Worm (Caenorhabditis elegans) whole organism, L4 larva: ENCODE results near the gene F18A11.5.
A peak's percentile ranks its signal among the peaks of the same experiment; 100 is the strongest.
"Not testable (repeated sequence)": the region's sequence is repeated elsewhere in the genome, so short reads cannot be mapped to it uniquely, and the experiment has no call there.

Experiments used
- F44E2.7 ChIP-seq: fragments of 200-800 bp; sonication (Bioruptor generic); IDR thresholded peaks from 2 replicates; pipeline ENCODE4 v2.1.2; 2022; ENCODE audit warnings: missing genetic modification characterization, missing compliant biosample characterization
- F49E8.2 ChIP-seq: sonication (generic microtip); optimal IDR thresholded peaks from 2 replicates; lab custom pipeline; 2016; ENCODE audit warnings: missing compliant biosample characterization, mild to moderate bottlenecking, missing genetic modification characterization, borderline replicate concordance
- T26A8.4 ChIP-seq: fragments of 200-800 bp; sonication (Bioruptor generic); IDR thresholded peaks from 2 replicates; pipeline ENCODE4 v1.3.6; 2022; ENCODE audit warnings: missing genetic modification characterization, missing compliant biosample characterization
- ZK337.2 ChIP-seq: fragments of 200-800 bp; sonication (Bioruptor generic); IDR thresholded peaks from 2 replicates; pipeline ENCODE4 v1.3.6; 2022; ENCODE audit warnings: missing genetic modification reagents, missing genetic modification characterization, missing compliant biosample characterization
- arid-1 ChIP-seq: fragments of 200-800 bp; sonication (Bioruptor generic); conservative IDR thresholded peaks from 2 replicates; pipeline ENCODE4 v1.3.6; 2022; ENCODE audit warnings: missing genetic modification reagents, missing genetic modification characterization, missing compliant biosample characterization
- ceh-32 ChIP-seq: sonication (generic microtip); optimal IDR thresholded peaks from 2 replicates; lab custom pipeline; 2016; ENCODE audit warnings: mild to moderate bottlenecking, missing genetic modification characterization, missing compliant biosample characterization; ENCODE audit not compliant: poor library complexity
- ceh-44 ChIP-seq: fragments of 200-800 bp; sonication (Bioruptor generic); IDR thresholded peaks from 2 replicates; pipeline ENCODE4 v1.3.6; 2022; ENCODE audit warnings: missing genetic modification reagents, missing genetic modification characterization, missing compliant biosample characterization
- daf-16 ChIP-seq, 3 experiments: sonication (generic microtip); optimal IDR thresholded peaks; 2 replicates each; lab custom pipeline; 2016 to 2017; ENCODE audit warnings: missing genetic modification characterization in 3 of 3, missing genetic modification reagents in 3 of 3, mild to moderate bottlenecking in 2 of 3, missing compliant biosample characterization in 2 of 3, missing biosample characterization in 1 of 3, moderate library complexity in 1 of 3
- daf-8 ChIP-seq: fragments of 200-800 bp; sonication (Bioruptor generic); IDR thresholded peaks from 2 replicates; pipeline ENCODE4 v1.3.6; 2022; ENCODE audit warnings: missing genetic modification characterization, missing compliant biosample characterization
- dmd-6 ChIP-seq: fragments of 200-800 bp; sonication (Bioruptor generic); IDR thresholded peaks from 2 replicates; pipeline ENCODE4 v1.3.6; 2022; ENCODE audit warnings: missing genetic modification reagents, missing genetic modification characterization, missing compliant biosample characterization
- dmd-8 ChIP-seq: fragments of 200-800 bp; sonication (Bioruptor generic); IDR thresholded peaks from 2 replicates; pipeline ENCODE4 v1.3.6; 2022; ENCODE audit warnings: missing genetic modification characterization, missing compliant biosample characterization
- dmd-9 ChIP-seq: fragments of 200-800 bp; sonication (Bioruptor generic); IDR thresholded peaks from 2 replicates; pipeline ENCODE4 v1.3.6; 2022; ENCODE audit warnings: missing genetic modification reagents, missing genetic modification characterization, missing compliant biosample characterization
- dpl-1 ChIP-seq: fragments of 150-350 bp; optimal IDR thresholded peaks from 2 replicates; lab custom pipeline; 2014; ENCODE audit warnings: missing biosample characterization, missing genetic modification reagents, missing genetic modification characterization
- egl-27 ChIP-seq: sonication (generic microtip); optimal IDR thresholded peaks from 3 replicates; lab custom pipeline; 2017; ENCODE audit warnings: missing biosample characterization, missing genetic modification reagents, missing genetic modification characterization
- egl-43 ChIP-seq: fragments of 200-800 bp; sonication (Bioruptor generic); IDR thresholded peaks from 2 replicates; pipeline ENCODE4 v1.3.6; 2022; ENCODE audit warnings: missing genetic modification reagents, missing genetic modification characterization, missing compliant biosample characterization
- gei-8 ChIP-seq: fragments of 200-800 bp; sonication (Bioruptor generic); optimal IDR thresholded peaks from 2 replicates; lab custom pipeline; 2018; ENCODE audit warnings: mild to moderate bottlenecking, missing genetic modification characterization, missing compliant biosample characterization
- hlh-11 ChIP-seq: fragments of 200-800 bp; sonication (Bioruptor generic); optimal IDR thresholded peaks from 2 replicates; lab custom pipeline; 2018; ENCODE audit warnings: mild to moderate bottlenecking, missing genetic modification characterization, missing compliant biosample characterization
- hlh-30 ChIP-seq: sonication (generic microtip); optimal IDR thresholded peaks from 2 replicates; lab custom pipeline; 2017; ENCODE audit warnings: antibody characterized with exemption, mild to moderate bottlenecking, missing genetic modification characterization, missing compliant biosample characterization; ENCODE audit not compliant: insufficient read depth
- jun-1 ChIP-seq: fragments of 150-350 bp; optimal IDR thresholded peaks from 2 replicates; lab custom pipeline; 2014; ENCODE audit warnings: missing biosample characterization, missing genetic modification reagents, missing genetic modification characterization
- lin-13 ChIP-seq: fragments of 150-350 bp; optimal IDR thresholded peaks from 2 replicates; lab custom pipeline; 2014; ENCODE audit warnings: missing biosample characterization, missing genetic modification reagents, missing genetic modification characterization
- lsy-2 ChIP-seq, 2 experiments: fragments of 150-350 bp in 1 of 2; sonication (generic microtip) in 1 of 2; optimal IDR thresholded peaks; 2 replicates each; lab custom pipeline; 2014 to 2017; ENCODE audit warnings: missing biosample characterization in 2 of 2, missing genetic modification characterization in 2 of 2
- madf-5 ChIP-seq, 2 experiments: fragments of 200-800 bp; sonication (Bioruptor generic); IDR thresholded peaks; 2 replicates each; pipeline ENCODE4 v1.3.6; 2022; ENCODE audit warnings: missing compliant biosample characterization in 2 of 2, missing genetic modification characterization in 2 of 2
- mdl-1 ChIP-seq, 2 experiments: fragments of 150-350 bp in 1 of 2; sonication (generic microtip) in 1 of 2; optimal IDR thresholded peaks; 2 replicates each; lab custom pipeline; 2014 to 2017; ENCODE audit warnings: missing biosample characterization in 2 of 2, missing genetic modification characterization in 2 of 2
- mdt-29 ChIP-seq: fragments of 200-800 bp; sonication (Bioruptor generic); IDR thresholded peaks from 2 replicates; pipeline ENCODE4 v1.3.6; 2022; ENCODE audit warnings: missing genetic modification reagents, missing genetic modification characterization, missing compliant biosample characterization
- mep-1 ChIP-seq: fragments of 150-350 bp; sonication (generic microtip); optimal IDR thresholded peaks from 3 replicates; lab custom pipeline; 2014; ENCODE audit warnings: missing biosample characterization, missing genetic modification characterization
- mes-2 ChIP-seq: sonication (generic microtip); optimal IDR thresholded peaks from 2 replicates; lab custom pipeline; 2016; ENCODE audit warnings: missing genotype, mild to moderate bottlenecking, missing genetic modification characterization, missing compliant biosample characterization; ENCODE audit not compliant: poor library complexity, severe bottlenecking
- mxl-3 ChIP-seq: fragments of 200-800 bp; sonication (Bioruptor generic); optimal IDR thresholded peaks from 2 replicates; lab custom pipeline; 2018; ENCODE audit warnings: mild to moderate bottlenecking, missing genetic modification characterization, missing compliant biosample characterization
- nhr-10 ChIP-seq: fragments of 150-350 bp; optimal IDR thresholded peaks from 2 replicates; lab custom pipeline; 2014; ENCODE audit warnings: missing biosample characterization, missing genetic modification characterization
- nhr-102 ChIP-seq: sonication (generic microtip); optimal IDR thresholded peaks from 2 replicates; lab custom pipeline; 2016; ENCODE audit warnings: mild to moderate bottlenecking, missing genetic modification characterization, moderate library complexity, missing compliant biosample characterization
- nhr-11 ChIP-seq: fragments of 150-350 bp; optimal IDR thresholded peaks from 2 replicates; lab custom pipeline; 2014; ENCODE audit warnings: missing biosample characterization, missing genetic modification characterization
- nhr-111 ChIP-seq: fragments of 200-800 bp; sonication (Bioruptor generic); optimal IDR thresholded peaks from 2 replicates; lab custom pipeline; 2018; ENCODE audit warnings: mild to moderate bottlenecking, missing genetic modification characterization, missing compliant biosample characterization
- nhr-28 ChIP-seq: fragments of 150-350 bp; optimal IDR thresholded peaks from 2 replicates; lab custom pipeline; 2014; ENCODE audit warnings: missing biosample characterization, missing genetic modification characterization
- nhr-41 ChIP-seq: fragments of 200-800 bp; sonication (Bioruptor generic); IDR thresholded peaks from 2 replicates; pipeline ENCODE4 v1.3.6; 2022; ENCODE audit warnings: missing genetic modification reagents, missing genetic modification characterization, missing compliant biosample characterization
- saeg-2 ChIP-seq: fragments of 200-800 bp; sonication (Bioruptor generic); IDR thresholded peaks from 2 replicates; pipeline ENCODE4 v1.3.6; 2022; ENCODE audit warnings: missing genetic modification reagents, missing genetic modification characterization, missing compliant biosample characterization
- set-16 ChIP-seq: fragments of 200-800 bp; sonication (Bioruptor generic); IDR thresholded peaks from 2 replicates; pipeline ENCODE4 v1.3.6; 2022; ENCODE audit warnings: missing genetic modification reagents, missing genetic modification characterization, missing compliant biosample characterization
- skn-1 ChIP-seq: fragments of 150-350 bp; optimal IDR thresholded peaks from 2 replicates; lab custom pipeline; 2014; ENCODE audit warnings: missing biosample characterization, missing genetic modification characterization
- spr-3 ChIP-seq: fragments of 200-800 bp; sonication (Bioruptor generic); optimal IDR thresholded peaks from 2 replicates; lab custom pipeline; 2018; ENCODE audit warnings: mild to moderate bottlenecking, missing genetic modification characterization, missing compliant biosample characterization
- tag-97 ChIP-seq: fragments of 200-800 bp; sonication (Bioruptor generic); IDR thresholded peaks from 2 replicates; pipeline ENCODE4 v1.3.6; 2022; ENCODE audit warnings: missing genetic modification characterization, missing compliant biosample characterization
- tra-1 ChIP-seq: fragments of 200-800 bp; sonication (Bioruptor generic); IDR thresholded peaks from 2 replicates; pipeline ENCODE4 v1.3.6; 2022; ENCODE audit warnings: missing genetic modification reagents, missing genetic modification characterization, missing compliant biosample characterization
- unc-130 ChIP-seq: sonication (generic microtip); optimal IDR thresholded peaks from 2 replicates; lab custom pipeline; 2016; ENCODE audit warnings: missing genetic modification reagents, missing genetic modification characterization, missing compliant biosample characterization
- unc-62 ChIP-seq, 3 experiments: fragments of 150-350 bp in 1 of 3; sonication (generic microtip); optimal IDR thresholded peaks in 2 of 3; peaks in 1 of 3; 1 replicate in 1 of 3; 2 replicates in 2 of 3; lab custom pipeline; 2014 to 2017; ENCODE audit warnings: missing biosample characterization in 3 of 3, missing genetic modification characterization in 3 of 3, missing genetic modification reagents in 3 of 3, missing genotype in 1 of 3
- vab-7 ChIP-seq: fragments of 200-800 bp; sonication (Bioruptor generic); IDR thresholded peaks from 2 replicates; pipeline ENCODE4 v1.3.6; 2022; ENCODE audit warnings: missing genetic modification reagents, missing genetic modification characterization, missing compliant biosample characterization
- zip-11 ChIP-seq: fragments of 200-800 bp; sonication (Bioruptor generic); IDR thresholded peaks from 2 replicates; pipeline ENCODE4 v1.3.6; 2022; ENCODE audit warnings: missing genetic modification characterization, missing compliant biosample characterization
- ztf-7 ChIP-seq: fragments of 150-350 bp; optimal IDR thresholded peaks from 2 replicates; lab custom pipeline; 2014; ENCODE audit warnings: missing biosample characterization, missing genetic modification characterization

Gene F18A11.5

DNA sequence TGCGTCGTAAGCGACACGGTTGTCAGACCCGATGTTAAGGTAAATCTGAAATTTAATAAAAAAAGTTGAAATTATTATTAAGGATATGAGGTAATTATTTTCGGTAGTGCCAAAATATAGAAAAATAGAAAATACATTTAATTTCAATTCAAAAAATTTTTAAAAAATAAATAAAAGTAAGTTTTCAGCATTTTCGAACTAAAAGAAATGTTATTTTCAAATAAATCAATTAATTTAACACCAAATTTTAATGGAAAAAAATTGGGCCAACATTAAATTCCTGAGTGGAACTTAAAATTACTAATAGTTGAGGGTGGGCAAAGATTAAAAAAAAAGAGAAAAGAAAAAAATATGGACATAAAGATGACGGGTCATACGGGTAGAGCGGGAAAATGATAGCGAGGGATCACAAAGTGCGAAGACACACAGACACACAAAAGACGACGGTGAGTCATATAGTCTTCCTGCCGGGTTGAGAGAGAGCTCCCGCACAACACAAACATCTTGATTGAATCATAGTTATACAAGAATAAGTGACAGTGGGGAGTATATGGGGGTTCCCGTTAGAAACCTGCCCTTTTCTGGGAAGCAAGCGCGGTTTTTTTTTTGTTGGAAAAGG lies 11.8 kb upstream of the F18A11.5 start, which contains the start of gene max-2 (continued):
- TF ChIP-seq nhr-111 (GFP tag; lab: Kevin White, UChicago): no peak
- no peak for TF ChIP-seq unc-130
- TF ChIP-seq hlh-11: peak; percentile 33
- TF ChIP-seq nhr-41 (GFP tag; lab: Robert Waterston, UW): 0 out of 2 replicates have a peak, but pooled peaks have one; percentile 39
- TF ChIP-seq dpl-1 (GFP tag; lab: Kevin White, UChicago): no peak
- TF ChIP-seq F49E8.2: no peak
- TF ChIP-seq mdl-1 (tag; optimal IDR thresholded peaks at IDR 0.05; lab: Kevin White, UChicago): no peak
- no peak for TF ChIP-seq ceh-32 (tag; lab: Kevin White, UChicago)
- TF ChIP-seq dmd-6: peak; percentile 34; the same call in 1 of the 2 replicates
- no peak for TF ChIP-seq jun-1 (tag; lab: Kevin White, UChicago)
- TF ChIP-seq egl-27 (tag; lab: Kevin White, UChicago): no peak
- no peak for TF ChIP-seq egl-43 (GFP tag; lab: Robert Waterston, UW)
- no peak for TF ChIP-seq tag-97 (GFP tag; lab: Robert Waterston, UW)
- TF ChIP-seq nhr-10 (tag; lab: Kevin White, UChicago): no peak
- TF ChIP-seq madf-5 (GFP tag; IDR thresholded peaks at IDR 0.05; lab: Robert Waterston, UW): no peak
- TF ChIP-seq nhr-11 (tag; lab: Kevin White, UChicago): no peak
- TF ChIP-seq spr-3 (GFP tag; lab: Kevin White, UChicago): no peak
- no peak for TF ChIP-seq dmd-8 (GFP tag; lab: Robert Waterston, UW)
- TF ChIP-seq daf-8: no peak
- TF ChIP-seq skn-1 (tag; lab: Kevin White, UChicago): no peak
- no peak for TF ChIP-seq tra-1
- TF ChIP-seq mxl-3 (GFP tag; lab: Kevin White, UChicago): no peak
- TF ChIP-seq nhr-28 (tag; lab: Kevin White, UChicago): peak; percentile 52
- TF ChIP-seq, all 104 proteins: peak for 12

DNA sequence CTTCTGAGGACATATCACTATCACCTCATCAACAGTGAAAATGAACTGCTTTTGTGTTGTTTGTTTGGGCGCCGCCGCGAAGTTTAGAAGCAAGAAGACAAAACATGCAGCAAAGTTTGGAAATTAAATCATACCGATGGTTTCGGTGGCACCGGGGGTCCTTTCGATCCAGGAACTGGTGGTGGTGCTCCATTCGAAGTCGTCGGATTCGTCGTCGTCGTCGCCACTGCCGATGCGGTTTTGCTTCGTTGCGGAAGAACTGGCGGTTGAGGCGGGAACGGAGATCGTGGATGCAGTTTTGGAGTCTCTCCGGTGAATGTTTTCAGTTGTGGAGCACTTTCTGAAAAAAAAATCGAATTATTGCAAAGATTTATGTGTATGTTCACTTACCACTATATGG lies 9.4 kb upstream of the F18A11.5 start:
- peak; percentile 57 for TF ChIP-seq set-16
- no peak for TF ChIP-seq gei-8 (GFP tag; lab: Kevin White, UChicago)

DNA sequence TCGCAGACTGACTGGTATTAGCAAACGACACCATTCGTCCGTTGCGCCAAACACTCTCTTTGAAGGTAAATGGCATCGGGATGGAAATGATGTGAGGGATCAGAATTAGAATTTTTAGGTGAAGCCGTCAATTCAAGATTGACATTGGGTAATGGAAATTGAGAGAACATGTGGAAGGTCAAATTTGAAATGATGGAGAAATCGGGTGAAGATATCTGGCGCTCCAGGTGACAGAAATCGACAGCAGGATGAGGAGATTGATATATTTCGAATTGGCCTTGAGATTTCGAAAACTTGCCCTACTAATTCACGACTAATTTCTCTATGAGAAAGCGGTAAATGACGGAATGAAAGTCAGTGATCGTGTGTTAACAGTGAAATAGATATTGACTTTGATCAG lies 8.5 kb upstream of the F18A11.5 start:
- TF ChIP-seq mdl-1 (tag; optimal IDR thresholded peaks at IDR 0.05; lab: Kevin White, UChicago) (no peak), ztf-7 (no peak), skn-1 (tag; lab: Kevin White, UChicago) (no peak), F44E2.7 (GFP tag; lab: Robert Waterston, UW) (no peak), daf-8 (no peak), unc-62 (GFP tag; optimal IDR thresholded peaks at IDR 0.05 in 1 of 2; lab: Kevin White, UChicago) (peak in 1 of 2 experiments; percentile 97), unc-62 (tag; optimal IDR thresholded peaks at IDR 0.05; lab: Kevin White, UChicago) (no peak), ceh-44 (GFP tag; lab: Robert Waterston, UW) (no peak)

DNA sequence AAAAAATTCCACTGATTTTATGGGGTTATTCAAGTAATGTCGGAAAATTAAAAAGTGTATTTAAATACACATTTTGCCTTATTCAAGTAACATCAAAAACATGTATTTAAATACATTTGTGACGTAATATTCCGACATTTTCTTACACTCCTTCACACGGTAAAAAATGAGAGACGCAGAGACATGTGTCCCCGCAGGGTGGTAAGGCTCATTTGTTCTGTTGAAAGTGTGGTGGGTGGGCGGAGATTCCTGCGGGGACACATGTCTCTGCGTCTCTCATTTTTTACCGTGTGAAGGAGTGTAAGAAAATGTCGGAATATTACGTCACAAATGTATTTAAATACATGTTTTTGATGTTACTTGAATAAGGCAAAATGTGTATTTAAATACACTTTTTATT lies 2.3 kb upstream of the F18A11.5 start:
- TF ChIP-seq saeg-2 (GFP tag; lab: Robert Waterston, UW): peak; percentile 75; the same call in 1 of the 2 replicates
- peak; percentile 21 for TF ChIP-seq lin-13 (GFP tag; lab: Kevin White, UChicago)
- TF ChIP-seq nhr-102 (tag; lab: Kevin White, UChicago): peak; percentile 89
- TF ChIP-seq mes-2 (tag; lab: Kevin White, UChicago): peak; percentile 69
- TF ChIP-seq lsy-2 (tag; optimal IDR thresholded peaks at IDR 0.05; lab: Kevin White, UChicago): peak; percentile 2 to 60
- TF ChIP-seq vab-7 (GFP tag; lab: Robert Waterston, UW): peak; percentile 69; the same call in 1 of the 2 replicates
- peak; percentile 20 for TF ChIP-seq hlh-30 (tag; lab: Kevin White, UChicago)
- TF ChIP-seq T26A8.4 (GFP tag; lab: Robert Waterston, UW): peak; percentile 97
- peak; percentile 50; the same call in 1 of the 2 replicates for TF ChIP-seq ZK337.2
- TF ChIP-seq daf-16 (GFP tag; optimal IDR thresholded peaks at IDR 0.05; lab: Kevin White, UChicago): peak in 1 of 2 experiments; percentile 13
- not testable (repeated sequence) for TF ChIP-seq daf-16 (tag; optimal IDR thresholded peaks at IDR 0.05; lab: Kevin White, UChicago)
- peak; percentile 85 for TF ChIP-seq mdt-29 (GFP tag; lab: Robert Waterston, UW)
- peak; percentile 84 for TF ChIP-seq egl-43 (GFP tag; lab: Robert Waterston, UW)
- peak; percentile 50 for TF ChIP-seq mep-1 (tag; lab: Kevin White, UChicago)
- TF ChIP-seq zip-11: 0 out of 2 replicates have a peak, but pooled peaks have one; percentile 25
- TF ChIP-seq dmd-9 (GFP tag; lab: Robert Waterston, UW): peak; percentile 92
- TF ChIP-seq arid-1 (GFP tag; lab: Robert Waterston, UW): peak; percentile 91
